Worm (Caenorhabditis elegans) whole organism, midembryonic: ENCODE results near the gene lgc-36.

Source experiments
- klf-2 ChIP-seq: fragments of 200-800 bp; sonication (Bioruptor generic); conservative IDR thresholded peaks from 2 replicates; pipeline ENCODE4 v1.3.6; 2022; ENCODE audit warnings: missing genetic modification reagents, missing genetic modification characterization, missing compliant biosample characterization
- ref-1 ChIP-seq: fragments of 200-800 bp; sonication (Bioruptor generic); conservative IDR thresholded peaks from 2 replicates; pipeline ENCODE4 v1.3.6; 2022; ENCODE audit warnings: missing genetic modification reagents, missing genetic modification characterization, missing compliant biosample characterization
- ztf-23 ChIP-seq: fragments of 200-800 bp; sonication (Bioruptor generic); IDR thresholded peaks from 2 replicates; pipeline ENCODE4 v1.3.6; 2022; ENCODE audit warnings: missing genetic modification reagents, missing genetic modification characterization, missing compliant biosample characterization

- TF ChIP-seq ztf-23 (GFP tag; lab: Robert Waterston, UW) (no peak), klf-2 (GFP tag; lab: Robert Waterston, UW) (no peak), ref-1 (no peak)
Observed at ce11 chrV:11298632-11299031, 39.8 kb upstream of the lgc-36 start, which contains the start of gene T03F7.5.
